Worm (Caenorhabditis elegans) whole organism, mixed stage, embryonic: ENCODE measurements around the gene lact-3.

ENCODE experiments used
- bed-3 ChIP-seq: fragments of 200-800 bp; sonication (Bioruptor generic); optimal IDR thresholded peaks from 3 replicates; lab custom pipeline; 2018; ENCODE audit warnings: mild to moderate bottlenecking, missing genetic modification characterization, moderate library complexity, missing compliant biosample characterization
- blmp-1 ChIP-seq: fragments of 150-350 bp; optimal IDR thresholded peaks from 2 replicates; lab custom pipeline; 2014; ENCODE audit warnings: missing biosample characterization, missing genetic modification characterization
- ceh-39 ChIP-seq: fragments of 150-350 bp; optimal IDR thresholded peaks from 2 replicates; lab custom pipeline; 2014; ENCODE audit warnings: missing biosample characterization, missing genetic modification characterization
- ceh-43 ChIP-seq: fragments of 200-800 bp; sonication (Bioruptor generic); optimal IDR thresholded peaks from 2 replicates; lab custom pipeline; 2018; ENCODE audit warnings: mild to moderate bottlenecking, missing genetic modification characterization, moderate library complexity, missing compliant biosample characterization
- ceh-83 ChIP-seq: fragments of 200-800 bp; sonication (Bioruptor generic); optimal IDR thresholded peaks from 2 replicates; lab custom pipeline; 2018; ENCODE audit warnings: mild to moderate bottlenecking, missing genetic modification characterization, missing compliant biosample characterization
- ces-1 ChIP-seq: fragments of 150-350 bp; optimal IDR thresholded peaks from 2 replicates; lab custom pipeline; 2014; ENCODE audit warnings: missing biosample characterization, missing genetic modification reagents, missing genetic modification characterization
- cnd-1 ChIP-seq: fragments of 200-800 bp; sonication (Bioruptor generic); optimal IDR thresholded peaks from 2 replicates; lab custom pipeline; 2018; ENCODE audit warnings: mild to moderate bottlenecking, missing genetic modification characterization, missing compliant biosample characterization
- drap-1 ChIP-seq: fragments of 200-800 bp; sonication (Bioruptor generic); optimal IDR thresholded peaks from 3 replicates; lab custom pipeline; 2018; ENCODE audit warnings: mild to moderate bottlenecking, missing genetic modification characterization, missing compliant biosample characterization
- elt-1 ChIP-seq: sonication (generic microtip); optimal IDR thresholded peaks from 2 replicates; lab custom pipeline; 2017; ENCODE audit warnings: missing genetic modification characterization, mild to moderate bottlenecking, missing compliant biosample characterization, antibody characterized with exemption, moderate library complexity, borderline replicate concordance; ENCODE audit not compliant: insufficient read depth
- flh-1 ChIP-seq: fragments of 200-800 bp; sonication (Bioruptor generic); optimal IDR thresholded peaks from 2 replicates; lab custom pipeline; 2018; ENCODE audit warnings: mild to moderate bottlenecking, missing genetic modification characterization, moderate library complexity, missing compliant biosample characterization
- ham-2 ChIP-seq: fragments of 200-800 bp; sonication (Bioruptor generic); optimal IDR thresholded peaks from 2 replicates; lab custom pipeline; 2018; ENCODE audit warnings: mild to moderate bottlenecking, missing genetic modification characterization, missing compliant biosample characterization
- lin-32 ChIP-seq: fragments of 200-800 bp; sonication (Bioruptor generic); optimal IDR thresholded peaks from 2 replicates; lab custom pipeline; 2018; ENCODE audit warnings: mild to moderate bottlenecking, missing genetic modification characterization, missing compliant biosample characterization
- lsy-2 ChIP-seq: fragments of 150-350 bp; optimal IDR thresholded peaks from 2 replicates; lab custom pipeline; 2014; ENCODE audit warnings: missing biosample characterization, missing genetic modification characterization
- mls-2 ChIP-seq: sonication (generic microtip); optimal IDR thresholded peaks from 2 replicates; lab custom pipeline; 2016; ENCODE audit warnings: mild to moderate bottlenecking, missing genetic modification characterization, moderate library complexity, missing compliant biosample characterization
- nhr-12 ChIP-seq: fragments of 150-350 bp; optimal IDR thresholded peaks from 2 replicates; lab custom pipeline; 2014; ENCODE audit warnings: missing biosample characterization, missing genetic modification characterization
- nhr-237 ChIP-seq: fragments of 150-350 bp; optimal IDR thresholded peaks from 2 replicates; lab custom pipeline; 2014; ENCODE audit warnings: missing biosample characterization, missing genetic modification characterization
- nhr-76 ChIP-seq: sonication (generic microtip); optimal IDR thresholded peaks from 2 replicates; lab custom pipeline; 2017; ENCODE audit warnings: missing biosample characterization, missing genetic modification characterization
- pha-4 ChIP-seq: fragments of 150-350 bp; optimal IDR thresholded peaks from 2 replicates; lab custom pipeline; 2018; ENCODE audit warnings: missing biosample characterization, missing genetic modification reagents, missing genetic modification characterization
- snpc-4 ChIP-seq: fragments of 150-350 bp; optimal IDR thresholded peaks from 2 replicates; lab custom pipeline; 2014; ENCODE audit warnings: missing biosample characterization, missing genetic modification characterization
- sptf-1 ChIP-seq: sonication (generic microtip); optimal IDR thresholded peaks from 2 replicates; lab custom pipeline; 2017; ENCODE audit warnings: mild to moderate bottlenecking, missing genetic modification characterization, moderate library complexity, missing compliant biosample characterization
- tbx-8 ChIP-seq: fragments of 200-800 bp; sonication (Bioruptor generic); optimal IDR thresholded peaks from 2 replicates; lab custom pipeline; 2018; ENCODE audit warnings: mild to moderate bottlenecking, missing genetic modification characterization, moderate library complexity, missing compliant biosample characterization
- unc-120 ChIP-seq: sonication (generic microtip); optimal IDR thresholded peaks from 2 replicates; lab custom pipeline; 2017; ENCODE audit warnings: missing genetic modification characterization, missing compliant biosample characterization; ENCODE audit not compliant: poor library complexity, severe bottlenecking
- unc-39 ChIP-seq: fragments of 150-350 bp; optimal IDR thresholded peaks from 2 replicates; lab custom pipeline; 2014; ENCODE audit warnings: missing biosample characterization, missing genetic modification characterization
- unc-62 ChIP-seq: fragments of 150-350 bp; optimal IDR thresholded peaks from 2 replicates; lab custom pipeline; 2014; ENCODE audit warnings: missing biosample characterization, missing genetic modification reagents, missing genetic modification characterization
- zip-8 ChIP-seq: fragments of 150-350 bp; optimal IDR thresholded peaks from 2 replicates; lab custom pipeline; 2014; ENCODE audit warnings: missing biosample characterization, missing genetic modification characterization
- ztf-11 ChIP-seq: fragments of 150-350 bp; optimal IDR thresholded peaks from 2 replicates; lab custom pipeline; 2014; ENCODE audit warnings: missing biosample characterization, missing genetic modification characterization

The lact-3 gene

DNA sequence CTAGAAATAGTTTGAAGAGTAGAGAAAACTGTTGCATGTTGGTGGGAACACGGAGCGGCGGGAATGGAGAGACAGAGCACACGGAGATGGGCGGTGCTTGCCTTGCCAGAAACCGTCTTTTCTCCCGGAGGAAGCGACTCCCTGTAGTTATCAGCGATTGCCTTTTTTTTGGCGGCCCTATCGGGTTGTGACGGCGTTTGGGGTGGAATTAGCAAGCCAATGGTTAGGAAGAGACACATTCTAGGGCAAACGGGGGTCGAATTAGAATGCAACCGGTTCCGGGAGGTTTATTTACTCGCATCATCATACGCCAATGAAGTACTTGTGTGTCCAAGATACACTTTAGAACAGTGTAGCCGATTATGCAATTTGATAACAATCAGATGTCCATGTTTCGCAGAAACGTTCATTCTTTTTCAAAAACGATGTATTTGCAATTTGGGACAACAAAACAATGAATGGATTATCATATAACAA is at the start of gene lact-3:
Gene lact-3, minus strand, starts transcription at position 51 of the 477 bp plus-strand sequence.
- no peak for TF ChIP-seq flh-1 (GFP tag; lab: Kevin White, UChicago)

DNA sequence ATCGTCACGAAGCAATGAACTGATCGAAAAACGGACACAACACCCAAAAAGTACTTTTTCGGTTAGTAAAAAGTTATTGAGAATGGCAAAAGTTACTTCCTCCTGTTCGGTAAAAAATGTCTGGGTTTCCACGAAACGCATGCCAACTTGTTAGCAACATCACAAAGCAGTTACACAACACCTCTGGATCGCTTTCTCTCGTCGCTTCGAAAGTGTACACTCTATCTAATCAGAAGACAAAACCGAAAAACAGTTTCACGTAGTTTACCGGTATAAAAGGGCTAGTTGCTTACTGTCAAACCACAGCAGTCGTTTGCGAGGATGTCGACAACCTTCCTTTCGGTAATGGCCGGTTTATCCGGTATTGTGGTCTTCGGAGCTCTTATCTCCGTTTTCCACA is 49.4 kb upstream of the lact-3 start, which contains the start of gene col-80:
Gene col-80, plus strand, starts transcription at position 301 of the 400 bp plus-strand sequence.
- TF ChIP-seq blmp-1: no peak
- no peak for TF ChIP-seq pha-4 (tag; lab: Kevin White, UChicago)
- no peak for TF ChIP-seq ces-1
- no peak for TF ChIP-seq ceh-83
- TF ChIP-seq nhr-12 (tag; lab: Kevin White, UChicago): no peak
- no peak for TF ChIP-seq snpc-4 (tag; lab: Kevin White, UChicago)
- TF ChIP-seq cnd-1 (tag; lab: Kevin White, UChicago): no peak
- TF ChIP-seq mls-2 (tag; lab: Kevin White, UChicago): no peak
- no peak for TF ChIP-seq drap-1 (GFP tag; lab: Kevin White, UChicago)

- no peak for TF ChIP-seq unc-39 (tag; lab: Kevin White, UChicago)
- TF ChIP-seq blmp-1: no peak
- no peak for TF ChIP-seq ces-1
- no peak for TF ChIP-seq unc-120 (tag; lab: Kevin White, UChicago)
- TF ChIP-seq elt-1 (tag; lab: Kevin White, UChicago): no peak
- no peak for TF ChIP-seq pha-4 (tag; lab: Kevin White, UChicago)
These were observed 48.6 kb upstream of the lact-3 start for ce11 chrII:10706038-10706437.

ce11 chrII:10705347-10705996 is 48.0 kb upstream of the lact-3 start:
- TF ChIP-seq snpc-4 (tag; lab: Kevin White, UChicago) (no peak), lin-32 (GFP tag; lab: Kevin White, UChicago) (no peak), ceh-43 (GFP tag; lab: Kevin White, UChicago) (no peak), sptf-1 (tag; lab: Kevin White, UChicago) (no peak), zip-8 (no peak), ceh-83 (no peak)

- TF ChIP-seq snpc-4 (tag; lab: Kevin White, UChicago) (no peak), ces-1 (no peak), lin-32 (GFP tag; lab: Kevin White, UChicago) (no peak), bed-3 (GFP tag; lab: Kevin White, UChicago) (no peak), tbx-8 (no peak), blmp-1 (no peak), unc-62 (no peak), ham-2 (no peak), ztf-11 (tag; lab: Kevin White, UChicago) (no peak), nhr-76 (tag; lab: Kevin White, UChicago) (no peak), pha-4 (tag; lab: Kevin White, UChicago) (no peak), zip-8 (no peak), nhr-237 (tag; lab: Kevin White, UChicago) (no peak), ceh-39 (tag; lab: Kevin White, UChicago) (no peak), flh-1 (GFP tag; lab: Kevin White, UChicago) (no peak), cnd-1 (tag; lab: Kevin White, UChicago) (no peak)
- TF ChIP-seq, all 35 proteins: peak for 0
These were observed 47.2 kb upstream of the lact-3 start, which contains the start of gene col-39 for ce11 chrII:10704575-10705170. Gene col-39 (plus strand): TSS chrII:10704916.

DNA sequence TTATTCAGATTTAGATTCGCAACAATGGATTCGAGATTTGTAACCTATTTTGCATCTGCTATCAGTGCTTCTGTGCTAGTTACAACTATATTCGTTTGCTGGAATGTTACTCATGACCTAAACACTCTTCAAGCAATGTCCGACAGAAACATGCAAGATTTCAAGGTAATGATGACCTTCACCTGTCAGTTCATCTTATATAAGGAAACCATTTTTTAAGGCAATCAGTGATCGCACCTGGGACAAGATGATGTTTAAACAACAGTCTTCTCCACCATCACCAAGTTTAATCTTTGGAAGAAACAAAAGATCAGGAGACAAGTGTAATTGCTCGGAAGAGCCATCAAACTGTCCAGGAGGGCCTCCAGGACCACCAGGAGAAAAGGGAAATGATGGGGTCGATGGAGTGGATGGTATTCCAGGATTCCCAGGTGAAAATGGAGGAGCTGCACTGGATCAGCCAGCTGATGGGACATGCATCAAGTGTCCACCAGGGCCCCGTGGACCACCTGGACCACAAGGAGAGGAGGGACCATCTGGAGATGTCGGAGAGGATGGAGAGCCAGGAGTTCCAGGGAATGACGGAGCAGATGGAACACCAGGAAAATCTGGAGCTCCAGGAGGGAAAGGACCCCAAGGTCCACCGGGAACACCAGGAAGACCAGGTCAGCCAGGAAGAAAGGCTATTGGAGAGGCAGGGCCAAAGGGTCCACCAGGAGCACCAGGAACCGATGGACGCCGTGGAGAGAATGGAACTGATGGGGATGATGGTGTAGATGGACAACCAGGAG is 46.3 kb upstream of the lact-3 start, which contains the start of gene col-79:
Gene col-79, plus strand, starts transcription at position 20 of the 791 bp plus-strand sequence.
- TF ChIP-seq lsy-2 (no peak), snpc-4 (tag; lab: Kevin White, UChicago) (no peak), pha-4 (tag; lab: Kevin White, UChicago) (no peak), cnd-1 (tag; lab: Kevin White, UChicago) (no peak), ham-2 (no peak), bed-3 (GFP tag; lab: Kevin White, UChicago) (no peak)
